Worm (Caenorhabditis elegans): ENCODE results near the gene mrp-8.

- no peak for TF ChIP-seq W03F9.2 (tag; optimal IDR thresholded peaks at IDR 0.05)
- no peak for TF ChIP-seq him-1 (tag; optimal IDR thresholded peaks at IDR 0.05)
Measured at ce11 chrIII:12299259-12299658, 3.7 kb downstream of the mrp-8 start.

All from whole organism, L4/young adult.